Worm (Caenorhabditis elegans) whole organism, L1 larva: Measurements from ENCODE around the gene M02G9.4.
"Not testable (repeated sequence)": the region's sequence is repeated elsewhere in the genome, so short reads cannot be mapped to it uniquely, and the experiment has no call there.

ENCODE experiments used
- Y116A8C.19 ChIP-seq: sonication (generic microtip); optimal IDR thresholded peaks from 2 replicates; lab custom pipeline; 2016; ENCODE audit warnings: missing compliant biosample characterization, missing genetic modification characterization, borderline replicate concordance
- aha-1 ChIP-seq: fragments of 150-350 bp; optimal IDR thresholded peaks from 2 replicates; lab custom pipeline; 2014; ENCODE audit warnings: missing biosample characterization, missing genetic modification characterization
- ama-1 ChIP-seq: fragments of 150-350 bp; optimal IDR thresholded peaks from 2 replicates; lab custom pipeline; 2014
- ceh-88 ChIP-seq: fragments of 200-800 bp; sonication (Bioruptor generic); IDR thresholded peaks from 2 replicates; pipeline ENCODE4 v1.3.6; 2022; ENCODE audit warnings: missing genetic modification characterization, missing compliant biosample characterization
- ces-1 ChIP-seq: fragments of 150-350 bp; optimal IDR thresholded peaks from 2 replicates; lab custom pipeline; 2014; ENCODE audit warnings: missing biosample characterization, missing genetic modification reagents, missing genetic modification characterization
- dsc-1 ChIP-seq: sonication (generic microtip); optimal IDR thresholded peaks from 2 replicates; lab custom pipeline; 2016; ENCODE audit warnings: mild to moderate bottlenecking, missing genetic modification characterization, missing compliant biosample characterization
- efl-1 ChIP-seq, 4 experiments: fragments of 150-350 bp; optimal IDR thresholded peaks in 3 of 4; peaks in 1 of 4; 1 replicate in 1 of 4; 2 replicates in 3 of 4; lab custom pipeline; 2014; ENCODE audit warnings: missing biosample characterization in 2 of 4, missing genetic modification characterization in 2 of 4, missing genetic modification reagents in 2 of 4
- efl-3 ChIP-seq: fragments of 200-800 bp; sonication (Bioruptor generic); optimal IDR thresholded peaks from 2 replicates; lab custom pipeline; 2018; ENCODE audit warnings: mild to moderate bottlenecking, missing genetic modification characterization, missing compliant biosample characterization
- egl-13 ChIP-seq: sonication (generic microtip); optimal IDR thresholded peaks from 2 replicates; lab custom pipeline; 2016; ENCODE audit warnings: missing genotype, missing genetic modification reagents, missing genetic modification characterization, missing compliant biosample characterization
- fkh-10 ChIP-seq: sonication (generic microtip); optimal IDR thresholded peaks from 2 replicates; lab custom pipeline; 2017; ENCODE audit warnings: missing biosample characterization, missing genetic modification reagents, missing genetic modification characterization
- fkh-8 ChIP-seq: sonication (generic microtip); optimal IDR thresholded peaks from 2 replicates; lab custom pipeline; 2016; ENCODE audit warnings: mild to moderate bottlenecking, missing genetic modification characterization, missing compliant biosample characterization
- grh-1 ChIP-seq: fragments of 200-800 bp; sonication (Bioruptor generic); IDR thresholded peaks from 2 replicates; pipeline ENCODE4 v1.3.6; 2022; ENCODE audit warnings: missing genetic modification reagents, missing genetic modification characterization, missing compliant biosample characterization
- hlh-17 ChIP-seq: fragments of 200-800 bp; sonication (Bioruptor generic); optimal IDR thresholded peaks from 2 replicates; lab custom pipeline; 2018; ENCODE audit warnings: missing genetic modification characterization, mild to moderate bottlenecking, missing compliant biosample characterization, moderate library complexity, borderline replicate concordance
- hlh-4 ChIP-seq: sonication (generic microtip); optimal IDR thresholded peaks from 2 replicates; lab custom pipeline; 2016; ENCODE audit warnings: mild to moderate bottlenecking, missing genetic modification characterization, missing compliant biosample characterization
- hpl-2 ChIP-seq: fragments of 150-350 bp; optimal IDR thresholded peaks from 2 replicates; lab custom pipeline; 2014; ENCODE audit warnings: missing biosample characterization, missing genetic modification reagents, missing genetic modification characterization
- irx-1 ChIP-seq: sonication (generic microtip); optimal IDR thresholded peaks from 2 replicates; lab custom pipeline; 2016; ENCODE audit warnings: missing genetic modification characterization, missing compliant biosample characterization
- isw-1 ChIP-seq: fragments of 200-800 bp; sonication (Bioruptor generic); IDR thresholded peaks from 2 replicates; pipeline ENCODE4 v1.3.6; 2022; ENCODE audit warnings: missing genetic modification characterization, missing compliant biosample characterization
- jun-1 ChIP-seq: fragments of 150-350 bp; optimal IDR thresholded peaks from 2 replicates; lab custom pipeline; 2014; ENCODE audit warnings: missing biosample characterization, missing genetic modification reagents, missing genetic modification characterization
- lin-15B ChIP-seq: fragments of 150-350 bp; sonication (generic microtip); optimal IDR thresholded peaks from 3 replicates; lab custom pipeline; 2014; ENCODE audit warnings: missing biosample characterization, missing genetic modification characterization
- lin-35 ChIP-seq, 2 experiments: fragments of 150-350 bp; optimal IDR thresholded peaks; 2 replicates each; lab custom pipeline; 2014; ENCODE audit warnings: missing biosample characterization in 2 of 2, missing genetic modification characterization in 2 of 2, missing genetic modification reagents in 2 of 2
- lir-3 ChIP-seq: sonication (generic microtip); optimal IDR thresholded peaks from 2 replicates; lab custom pipeline; 2016; ENCODE audit warnings: mild to moderate bottlenecking, missing genetic modification characterization, moderate library complexity, missing compliant biosample characterization; ENCODE audit not compliant: poor library complexity
- mef-2 ChIP-seq: fragments of 150-350 bp; optimal IDR thresholded peaks from 2 replicates; lab custom pipeline; 2014; ENCODE audit warnings: missing biosample characterization, missing genetic modification characterization
- nhr-20 ChIP-seq: sonication (generic microtip); optimal IDR thresholded peaks from 2 replicates; lab custom pipeline; 2016; ENCODE audit warnings: mild to moderate bottlenecking, missing genetic modification characterization, missing compliant biosample characterization
- nhr-237 ChIP-seq: fragments of 150-350 bp; optimal IDR thresholded peaks from 2 replicates; lab custom pipeline; 2014; ENCODE audit warnings: missing biosample characterization, missing genetic modification characterization
- nhr-28 ChIP-seq: fragments of 150-350 bp; optimal IDR thresholded peaks from 2 replicates; lab custom pipeline; 2014; ENCODE audit warnings: missing biosample characterization, missing genetic modification characterization
- nhr-47 ChIP-seq: sonication (generic microtip); optimal IDR thresholded peaks from 2 replicates; lab custom pipeline; 2016; ENCODE audit warnings: mild to moderate bottlenecking, missing genetic modification characterization, moderate library complexity, missing compliant biosample characterization
- nhr-71 ChIP-seq: sonication (generic microtip); optimal IDR thresholded peaks from 2 replicates; lab custom pipeline; 2016; ENCODE audit warnings: mild to moderate bottlenecking, missing genetic modification characterization, moderate library complexity, missing compliant biosample characterization
- nhr-77 ChIP-seq: fragments of 150-350 bp; optimal IDR thresholded peaks from 2 replicates; lab custom pipeline; 2014; ENCODE audit warnings: missing biosample characterization, missing genetic modification characterization
- nhr-85 ChIP-seq: sonication (generic microtip); peaks from one replicate; lab custom pipeline; 2016; ENCODE audit warnings: missing genetic modification characterization, inconsistent platforms, missing compliant biosample characterization
- pag-3 ChIP-seq: sonication (generic microtip); optimal IDR thresholded peaks from 2 replicates; lab custom pipeline; 2017; ENCODE audit warnings: missing genetic modification characterization, mild to moderate bottlenecking, missing compliant biosample characterization, antibody characterized with exemption, borderline replicate concordance; ENCODE audit not compliant: insufficient read depth
- pqm-1 ChIP-seq: sonication (generic microtip); optimal IDR thresholded peaks from 3 replicates; lab custom pipeline; 2017; ENCODE audit warnings: missing biosample characterization, missing genetic modification characterization
- snpc-4 ChIP-seq: fragments of 150-350 bp; optimal IDR thresholded peaks from 2 replicates; lab custom pipeline; 2014; ENCODE audit warnings: missing biosample characterization, missing genetic modification characterization
- snu-23 ChIP-seq: sonication (generic microtip); optimal IDR thresholded peaks from 2 replicates; lab custom pipeline; 2016; ENCODE audit warnings: missing genetic modification characterization, missing compliant biosample characterization
- sptf-1 ChIP-seq: fragments of 150-350 bp; optimal IDR thresholded peaks from 2 replicates; lab custom pipeline; 2014; ENCODE audit warnings: missing biosample characterization, missing genetic modification characterization
- swsn-7 ChIP-seq: sonication (generic microtip); optimal IDR thresholded peaks from 2 replicates; lab custom pipeline; 2016; ENCODE audit warnings: missing genetic modification characterization, missing compliant biosample characterization
- unc-30 ChIP-seq: sonication (generic microtip); optimal IDR thresholded peaks from 2 replicates; lab custom pipeline; 2017; ENCODE audit warnings: missing biosample characterization, missing genetic modification characterization
- unc-62 ChIP-seq: fragments of 150-350 bp; optimal IDR thresholded peaks from 2 replicates; lab custom pipeline; 2014; ENCODE audit warnings: missing biosample characterization, missing genetic modification reagents, missing genetic modification characterization
- unc-98 ChIP-seq: fragments of 200-800 bp; sonication (Bioruptor generic); IDR thresholded peaks from 2 replicates; pipeline ENCODE4 v1.3.6; 2022; ENCODE audit warnings: missing genetic modification characterization, missing compliant biosample characterization
- vab-15 ChIP-seq: sonication (generic microtip); optimal IDR thresholded peaks from 2 replicates; lab custom pipeline; 2017; ENCODE audit warnings: missing genotype, mild to moderate bottlenecking, missing genetic modification characterization, missing compliant biosample characterization
- xbp-1 ChIP-seq: sonication (generic microtip); optimal IDR thresholded peaks from 2 replicates; lab custom pipeline; 2016; ENCODE audit warnings: missing genetic modification characterization, missing compliant biosample characterization
- zag-1 ChIP-seq: fragments of 150-350 bp; optimal IDR thresholded peaks from 2 replicates; lab custom pipeline; 2014; ENCODE audit warnings: missing biosample characterization, missing genetic modification characterization
- ztf-11 ChIP-seq, 2 experiments: sonication (generic microtip); optimal IDR thresholded peaks; 2 replicates each; lab custom pipeline; 2016 to 2017; ENCODE audit warnings: missing genetic modification characterization in 2 of 2, missing biosample characterization in 1 of 2, missing compliant biosample characterization in 1 of 2
- ztf-4 ChIP-seq: fragments of 150-350 bp; optimal IDR thresholded peaks from 2 replicates; lab custom pipeline; 2014; ENCODE audit warnings: missing biosample characterization, missing genetic modification characterization

Gene M02G9.4

ce11 chrII:10300954-10301353 is 16.2 kb upstream of the M02G9.4 start, which contains the start of gene mdt-22 (continued):
- TF ChIP-seq hlh-4 (tag; lab: Kevin White, UChicago) (no peak), hpl-2 (GFP tag; lab: Kevin White, UChicago) (no peak)
- TF ChIP-seq, all 84 proteins: peak for 54

- TF ChIP-seq efl-1 (optimal IDR thresholded peaks at IDR 0.05; lab: Kevin White, UChicago): not testable (repeated sequence)
- peak in 1 of 2 experiments; percentile 8 for TF ChIP-seq efl-1 (GFP tag; optimal IDR thresholded peaks at IDR 0.05 in 1 of 2; lab: Kevin White, UChicago)
- peak; percentile 1 for TF ChIP-seq nhr-85 (tag; lab: Kevin White, UChicago)
Measured at ce11 chrII:10302141-10302574, 14.9 kb upstream of the M02G9.4 start.

ce11 chrII:10302646-10303045 is 14.5 kb upstream of the M02G9.4 start, which contains the start of gene clpp-1:
Gene clpp-1 (minus strand): TSS chrII:10302842.
- TF ChIP-seq grh-1 (GFP tag; lab: Robert Waterston, UW): 0 out of 2 replicates have a peak, but pooled peaks have one; percentile 9
- TF ChIP-seq swsn-7: peak; percentile 11
- no peak for TF ChIP-seq egl-13 (tag; lab: Kevin White, UChicago)
- no peak for TF ChIP-seq ztf-11 (tag; optimal IDR thresholded peaks at IDR 0.05; lab: Kevin White, UChicago)
- peak in 1 of 2 experiments; percentile 42 for TF ChIP-seq lin-35 (GFP tag; optimal IDR thresholded peaks at IDR 0.05; lab: Kevin White, UChicago)
- 0 out of 2 replicates have a peak, but pooled peaks have one; percentile 8 for TF ChIP-seq ceh-88
- TF ChIP-seq irx-1 (tag; lab: Kevin White, UChicago): no peak
- TF ChIP-seq zag-1: no peak
- TF ChIP-seq snu-23 (GFP tag; lab: Kevin White, UChicago): peak; percentile 6
- peak; percentile 28 for TF ChIP-seq fkh-8
- no peak for TF ChIP-seq isw-1 (GFP tag; lab: Robert Waterston, UW)
- TF ChIP-seq nhr-71 (tag; lab: Kevin White, UChicago): peak; percentile 42
- TF ChIP-seq pag-3: no peak
- no peak for TF ChIP-seq sptf-1 (tag; lab: Kevin White, UChicago)
- TF ChIP-seq unc-30 (tag; lab: Kevin White, UChicago): no peak
- no peak for TF ChIP-seq efl-3 (GFP tag; lab: Kevin White, UChicago)
- peak; percentile 60 for TF ChIP-seq ztf-4 (tag; lab: Kevin White, UChicago)
- TF ChIP-seq efl-1 (optimal IDR thresholded peaks at IDR 0.05; lab: Kevin White, UChicago): peak in 1 of 2 experiments; percentile 8
- TF ChIP-seq efl-1 (GFP tag; optimal IDR thresholded peaks at IDR 0.05 in 1 of 2; lab: Kevin White, UChicago): peak in 1 of 2 experiments; percentile 84
- TF ChIP-seq ama-1 (lab: Kevin White, UChicago): peak; percentile 20

ce11 chrII:10303663-10304115 is 13.4 kb upstream of the M02G9.4 start, which contains the start of gene vha-9:
Gene vha-9 (minus strand): TSS chrII:10303713.
- TF ChIP-seq isw-1 (GFP tag; lab: Robert Waterston, UW): peak; percentile 48
- TF ChIP-seq egl-13 (tag; lab: Kevin White, UChicago): peak; percentile 4
- peak; percentile 37 for TF ChIP-seq snpc-4 (tag; lab: Kevin White, UChicago)
- peak; percentile 72 for TF ChIP-seq nhr-20 (tag; lab: Kevin White, UChicago)
- TF ChIP-seq jun-1 (tag; lab: Kevin White, UChicago): no peak
- peak; percentile 31 for TF ChIP-seq lir-3 (tag; lab: Kevin White, UChicago)
- TF ChIP-seq hlh-17: no peak
- TF ChIP-seq efl-1 (optimal IDR thresholded peaks at IDR 0.05; lab: Kevin White, UChicago): peak; percentile 58 to 77
- TF ChIP-seq efl-1 (GFP tag; optimal IDR thresholded peaks at IDR 0.05 in 1 of 2; lab: Kevin White, UChicago): peak; percentile 71 to 97
- no peak for TF ChIP-seq ama-1 (lab: Kevin White, UChicago)
- no peak for TF ChIP-seq unc-30 (tag; lab: Kevin White, UChicago)
- peak; percentile 34 for TF ChIP-seq ces-1 (GFP tag; lab: Kevin White, UChicago)
- TF ChIP-seq nhr-47 (tag; lab: Kevin White, UChicago): peak; percentile 76
- no peak for TF ChIP-seq vab-15
- TF ChIP-seq lin-15B (tag; lab: Kevin White, UChicago): peak; percentile 31
- TF ChIP-seq nhr-237 (tag; lab: Kevin White, UChicago): no peak
- peak; percentile 83 for TF ChIP-seq nhr-71 (tag; lab: Kevin White, UChicago)
- peak; percentile 51 for TF ChIP-seq grh-1 (GFP tag; lab: Robert Waterston, UW)
- no peak for TF ChIP-seq aha-1 (tag; lab: Kevin White, UChicago)
- no peak for TF ChIP-seq mef-2 (tag; lab: Kevin White, UChicago)
- TF ChIP-seq swsn-7: peak; percentile 74
- TF ChIP-seq sptf-1 (tag; lab: Kevin White, UChicago): no peak
- TF ChIP-seq nhr-85 (tag; lab: Kevin White, UChicago): peak; percentile 57
- no peak for TF ChIP-seq zag-1
- TF ChIP-seq xbp-1: peak; percentile 70
- no peak for TF ChIP-seq fkh-10 (GFP tag; lab: Kevin White, UChicago)
- TF ChIP-seq nhr-28: no peak
- no peak for TF ChIP-seq nhr-77 (tag; lab: Kevin White, UChicago)
- TF ChIP-seq unc-98 (GFP tag; lab: Robert Waterston, UW): no peak
- peak; percentile 26 for TF ChIP-seq ztf-4 (tag; lab: Kevin White, UChicago)
- TF ChIP-seq hlh-4 (tag; lab: Kevin White, UChicago): no peak
- TF ChIP-seq dsc-1 (tag; lab: Kevin White, UChicago): peak; percentile 70
- no peak for TF ChIP-seq unc-62 (GFP tag; lab: Kevin White, UChicago)
- TF ChIP-seq irx-1 (tag; lab: Kevin White, UChicago): peak; percentile 13
- TF ChIP-seq Y116A8C.19 (tag; lab: Kevin White, UChicago): no peak
- no peak for TF ChIP-seq pqm-1 (tag; lab: Kevin White, UChicago)
